Fruit fly (Drosophila melanogaster): ENCODE measurements around the gene poe.

Gene poe

DNA sequence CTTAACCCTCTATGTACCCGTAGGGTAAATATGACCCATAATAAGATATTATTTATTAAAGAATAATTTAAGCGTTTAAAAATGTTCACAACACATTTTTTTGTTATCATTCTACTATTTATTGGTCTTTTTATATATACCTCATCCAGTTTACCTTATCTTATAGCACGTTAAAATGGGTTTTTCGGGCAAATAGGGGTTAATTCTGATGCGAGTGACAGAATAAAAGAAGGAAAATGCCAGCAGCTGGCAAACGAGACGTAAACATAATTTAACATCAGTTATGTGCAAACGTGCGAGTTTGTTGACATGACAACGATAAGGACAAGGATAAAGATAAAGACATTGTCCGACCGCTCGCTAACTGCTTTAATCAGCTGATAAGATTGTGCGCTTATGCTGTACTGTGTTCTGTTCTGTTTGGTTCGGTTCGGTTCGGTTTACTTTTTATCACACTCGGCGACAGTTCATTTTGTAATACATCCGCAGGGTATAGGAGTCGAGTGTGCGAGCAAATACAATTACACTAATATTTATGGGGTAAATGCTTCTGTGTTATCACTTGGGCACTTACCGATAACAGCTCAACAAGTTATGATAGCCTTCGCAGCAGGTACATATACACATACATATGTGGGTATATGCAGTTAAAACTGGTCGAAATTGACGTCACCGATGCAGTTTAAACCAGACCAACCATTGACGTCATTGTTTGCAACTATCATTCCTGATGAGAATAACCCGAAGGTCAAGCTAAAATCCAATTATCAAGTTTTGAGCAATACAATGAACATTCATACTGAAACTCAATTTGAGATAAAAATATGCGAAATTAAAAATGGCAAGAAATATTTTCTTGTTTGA lies 29.3 kb upstream of the poe start (continued):
- TF ChIP-seq CG6254 (GFP tag; optimal IDR thresholded peaks at IDR 0.05) (peak; percentile 23), Hmr (GFP tag; optimal IDR thresholded peaks at IDR 0.05) (peak; percentile 26), CG6683 (GFP tag; optimal IDR thresholded peaks at IDR 0.05) (no peak), exex (tag; optimal IDR thresholded peaks at IDR 0.05) (peak; percentile 99), Asciz (GFP tag; optimal IDR thresholded peaks at IDR 0.05) (peak; percentile 23), CG6813 (GFP tag; optimal IDR thresholded peaks at IDR 0.05) (peak; percentile 44), ac (GFP tag; optimal IDR thresholded peaks at IDR 0.05) (peak; percentile 31), ato (GFP tag; IDR thresholded peaks at IDR 0.05; ENCODE audit: partially characterized antibody) (no peak), pfk (GFP tag; optimal IDR thresholded peaks at IDR 0.05) (peak; percentile 19), ash1 (GFP tag; optimal IDR thresholded peaks at IDR 0.05) (no peak), so (GFP tag; IDR thresholded peaks at IDR 0.05) (0 out of 3 replicates have a peak, but pooled peaks have one; percentile 4), dysf (GFP tag; IDR thresholded peaks at IDR 0.05) (peak; percentile 37; the same call in 1 of the 3 replicates), CG15479 (GFP tag; optimal IDR thresholded peaks at IDR 0.05) (peak; percentile 99), ab (GFP tag; optimal IDR thresholded peaks at IDR 0.05) (no peak), sens (GFP tag) (peak; percentile 54), nmo (GFP tag; optimal IDR thresholded peaks at IDR 0.05) (peak; percentile 8), onecut (GFP tag; IDR thresholded peaks at IDR 0.05) (peak; percentile 7; the same call in 1 of the 2 replicates), fu2 (GFP tag; optimal IDR thresholded peaks at IDR 0.05) (no peak), CG9215 (GFP tag; IDR thresholded peaks at IDR 0.05) (no peak), grau (tag; optimal IDR thresholded peaks at IDR 0.05) (peak; percentile 41), CG7839 (tag; optimal IDR thresholded peaks at IDR 0.05) (peak; percentile 24), CG13296 (GFP tag; optimal IDR thresholded peaks at IDR 0.05) (peak; percentile 40), Fer1 (GFP tag; optimal IDR thresholded peaks at IDR 0.05) (peak; percentile 11), scrt (GFP tag; optimal IDR thresholded peaks at IDR 0.05) (peak; percentile 4), chinmo (GFP tag; IDR thresholded peaks at IDR 0.05; ENCODE audit: partially characterized antibody) (peak; percentile 70; the same call in 1 of the 4 replicates), dmrt99B (tag; optimal IDR thresholded peaks at IDR 0.05) (peak; percentile 18), caup (GFP tag; optimal IDR thresholded peaks at IDR 0.05; ENCODE audit: severe bottlenecking) (peak; percentile 63), CG1529 (GFP tag; optimal IDR thresholded peaks at IDR 0.05) (no peak), CG12155 (GFP tag; optimal IDR thresholded peaks at IDR 0.05) (no peak), CG18619 (GFP tag; optimal IDR thresholded peaks at IDR 0.05) (no peak), Ssrp (tag; optimal IDR thresholded peaks at IDR 0.05) (peak; percentile 19), CG17385 (GFP tag; optimal IDR thresholded peaks at IDR 0.05) (no peak), CG15601 (tag; optimal IDR thresholded peaks at IDR 0.05) (peak; percentile 31), CG17912 (GFP tag; optimal IDR thresholded peaks at IDR 0.05) (peak; percentile 0), Meics (GFP tag; optimal IDR thresholded peaks at IDR 0.05) (peak; percentile 55), CG18599 (GFP tag; optimal IDR thresholded peaks at IDR 0.05) (peak; percentile 41), salm (tag; optimal IDR thresholded peaks at IDR 0.05) (peak; percentile 67), Xrp1 (GFP tag; IDR thresholded peaks at IDR 0.05) (0 out of 2 replicates have a peak, but pooled peaks have one; percentile 27), chm (GFP tag; IDR thresholded peaks at IDR 0.05) (no peak), Nf-YC (tag; optimal IDR thresholded peaks at IDR 0.05) (peak; percentile 23), Usf (GFP tag; optimal IDR thresholded peaks at IDR 0.05) (no peak), CG12942 (GFP tag; optimal IDR thresholded peaks at IDR 0.05) (no peak), fd64A (GFP tag; optimal IDR thresholded peaks at IDR 0.05) (peak; percentile 40), CG14441 (GFP tag; IDR thresholded peaks at IDR 0.05) (0 out of 2 replicates have a peak, but pooled peaks have one; percentile 5), mirr (GFP tag; optimal IDR thresholded peaks at IDR 0.05) (peak; percentile 99), CG31365 (tag; optimal IDR thresholded peaks at IDR 0.05) (no peak), Deaf1 (tag; optimal IDR thresholded peaks at IDR 0.05) (peak; percentile 86)
